Fruit fly (Drosophila melanogaster) whole organism, embryonic: ENCODE results near the gene CG3434.

Experiments used
- B-H1 ChIP-seq: fragments of 200-800 bp; sonication (Bioruptor generic); IDR thresholded peaks from 3 replicates; pipeline ENCODE4 v1.3.6; 2022; ENCODE audit warnings: missing biosample characterization, missing genetic modification characterization
- Blimp-1 ChIP-seq: fragments of 200-800 bp; sonication (Bioruptor generic); optimal IDR thresholded peaks from 3 replicates; lab custom pipeline; 2018; ENCODE audit warnings: missing biosample characterization, missing genetic modification characterization, mild to moderate bottlenecking, moderate library complexity, missing genetic modification reagents
- BtbVII ChIP-seq: fragments of 200-800 bp; sonication (Bioruptor generic); optimal IDR thresholded peaks from 3 replicates; lab custom pipeline; 2017; ENCODE audit warnings: missing biosample characterization, mild to moderate bottlenecking, missing genetic modification characterization
- C15 ChIP-seq: fragments of 200-800 bp; sonication (Bioruptor generic); IDR thresholded peaks from 3 replicates; pipeline ENCODE4 v1.3.6; 2022; ENCODE audit warnings: missing biosample characterization, missing genetic modification characterization
- CG10209 ChIP-seq: fragments of 200-800 bp; sonication (Bioruptor generic); optimal IDR thresholded peaks from 3 replicates; lab custom pipeline; 2017; ENCODE audit warnings: missing biosample characterization, mild to moderate bottlenecking, missing genetic modification characterization, missing genetic modification reagents
- CG10267 ChIP-seq: fragments of 200-800 bp; sonication (Bioruptor generic); optimal IDR thresholded peaks from 2 replicates; lab custom pipeline; 2018; ENCODE audit warnings: missing biosample characterization, mild to moderate bottlenecking, missing genetic modification characterization, moderate library complexity
- CG10565 ChIP-seq: fragments of 200-800 bp; sonication (Bioruptor generic); optimal IDR thresholded peaks from 3 replicates; lab custom pipeline; 2016; ENCODE audit warnings: missing biosample characterization, mild to moderate bottlenecking, missing genetic modification characterization
- CG11696 ChIP-seq: fragments of 200-800 bp; sonication (Bioruptor generic); IDR thresholded peaks from 2 replicates; pipeline ENCODE4 v1.3.6; 2022; ENCODE audit warnings: missing biosample characterization, missing genetic modification characterization
- CG12071 ChIP-seq: fragments of 200-800 bp; sonication (Bioruptor generic); optimal IDR thresholded peaks from 3 replicates; lab custom pipeline; 2018; ENCODE audit warnings: missing biosample characterization, mild to moderate bottlenecking, missing genetic modification characterization
- CG12155 ChIP-seq: fragments of 200-800 bp; sonication (Bioruptor generic); optimal IDR thresholded peaks from 3 replicates; lab custom pipeline; 2016; ENCODE audit warnings: missing biosample characterization, missing genetic modification characterization
- CG13296 ChIP-seq: fragments of 200-800 bp; sonication (Bioruptor generic); optimal IDR thresholded peaks from 3 replicates; lab custom pipeline; 2018; ENCODE audit warnings: missing biosample characterization, mild to moderate bottlenecking, missing genetic modification characterization
- CG14860 ChIP-seq: fragments of 200-800 bp; sonication (Bioruptor generic); IDR thresholded peaks from 3 replicates; pipeline ENCODE4 v1.3.6; 2022; ENCODE audit warnings: missing biosample characterization, missing genetic modification characterization; ENCODE audit not compliant: partially characterized antibody
- CG1647 ChIP-seq: fragments of 200-800 bp; sonication (Bioruptor generic); optimal IDR thresholded peaks from 3 replicates; lab custom pipeline; 2016; ENCODE audit warnings: missing biosample characterization, missing genetic modification characterization
- CG32532 ChIP-seq: fragments of 200-800 bp; sonication (Bioruptor generic); IDR thresholded peaks from 2 replicates; pipeline ENCODE4 v1.3.6; 2022; ENCODE audit warnings: missing biosample characterization, missing genetic modification characterization
- CG32767 ChIP-seq: fragments of 200-800 bp; sonication (Bioruptor generic); IDR thresholded peaks from 2 replicates; pipeline ENCODE4 v1.3.6; 2022; ENCODE audit warnings: missing biosample characterization, missing genetic modification characterization
- CG5180 ChIP-seq: fragments of 200-800 bp; sonication (Bioruptor generic); optimal IDR thresholded peaks from 3 replicates; lab custom pipeline; 2017; ENCODE audit warnings: missing biosample characterization, missing genetic modification characterization, mild to moderate bottlenecking, moderate library complexity, missing genetic modification reagents
- CG5245 ChIP-seq: fragments of 200-800 bp; sonication (Bioruptor generic); optimal IDR thresholded peaks from 3 replicates; lab custom pipeline; 2016; ENCODE audit warnings: missing biosample characterization, missing genetic modification characterization
- CG8359 ChIP-seq: fragments of 200-800 bp; sonication (Bioruptor generic); optimal IDR thresholded peaks from 2 replicates; lab custom pipeline; 2017; ENCODE audit warnings: missing biosample characterization, mild to moderate bottlenecking, missing genetic modification characterization, borderline replicate concordance
- CG9609 ChIP-seq: fragments of 200-800 bp; sonication (Bioruptor generic); optimal IDR thresholded peaks from 3 replicates; lab custom pipeline; 2016; ENCODE audit warnings: missing biosample characterization, missing genetic modification characterization
- CoRest ChIP-seq: fragments of 200-800 bp; sonication (Bioruptor generic); optimal IDR thresholded peaks from 3 replicates; lab custom pipeline; 2018; ENCODE audit warnings: missing biosample characterization, mild to moderate bottlenecking, missing genetic modification characterization, moderate library complexity
- Dp ChIP-seq: fragments of 200-800 bp; sonication (Bioruptor generic); optimal IDR thresholded peaks from 2 replicates; lab custom pipeline; 2018; ENCODE audit warnings: missing biosample characterization, mild to moderate bottlenecking, missing genetic modification characterization, moderate library complexity
- E2f1 ChIP-seq: fragments of 200-800 bp; sonication (Bioruptor generic); IDR thresholded peaks from 2 replicates; pipeline ENCODE4 v1.3.6; 2022; ENCODE audit warnings: missing biosample characterization, missing genetic modification characterization
- Eip74EF ChIP-seq, 2 experiments: fragments of 200-800 bp in 1 of 2; fragments of >200 bp in 1 of 2; sonication (Bioruptor generic) in 1 of 2; optimal IDR thresholded peaks; 2 replicates each; lab custom pipeline; 2017 to 2019; ENCODE audit warnings: missing biosample characterization in 2 of 2, missing genetic modification characterization in 2 of 2, mild to moderate bottlenecking in 1 of 2, moderate library complexity in 1 of 2
- HmgD ChIP-seq: fragments of 200-800 bp; sonication (Bioruptor generic); optimal IDR thresholded peaks from 3 replicates; lab custom pipeline; 2016; ENCODE audit warnings: missing biosample characterization, missing genetic modification characterization
- Hr39 ChIP-seq: fragments of >200 bp; optimal IDR thresholded peaks from 2 replicates; lab custom pipeline; 2017
- Lhr ChIP-seq: fragments of 200-800 bp; sonication (Bioruptor generic); optimal IDR thresholded peaks from 3 replicates; lab custom pipeline; 2017; ENCODE audit warnings: mild to moderate bottlenecking, missing biosample characterization, missing genetic modification reagents, missing genetic modification characterization
- Poxn ChIP-seq: fragments of 200-800 bp; sonication (Bioruptor generic); IDR thresholded peaks from 2 replicates; pipeline ENCODE4 v1.3.6; 2022; ENCODE audit warnings: missing biosample characterization, missing genetic modification characterization
- Rx ChIP-seq: fragments of 200-800 bp; sonication (Bioruptor generic); IDR thresholded peaks from 2 replicates; pipeline ENCODE4 v1.3.6; 2022; ENCODE audit warnings: missing biosample characterization, missing genetic modification characterization
- Scr ChIP-seq: fragments of 200-800 bp; sonication (Bioruptor generic); IDR thresholded peaks from 2 replicates; pipeline ENCODE4 v1.3.6; 2022; ENCODE audit warnings: missing biosample characterization, missing genetic modification characterization; ENCODE audit not compliant: partially characterized antibody
- Sin3A ChIP-seq: fragments of >200 bp; optimal IDR thresholded peaks from 2 replicates; lab custom pipeline; 2018
- ato ChIP-seq: fragments of 200-800 bp; sonication (Bioruptor generic); IDR thresholded peaks from 2 replicates; pipeline ENCODE4 v1.3.6; 2022; ENCODE audit warnings: missing biosample characterization, missing genetic modification characterization; ENCODE audit not compliant: partially characterized antibody
- bigmax ChIP-seq: fragments of 200-800 bp; sonication (Bioruptor generic); optimal IDR thresholded peaks from 2 replicates; lab custom pipeline; 2018; ENCODE audit warnings: missing biosample characterization, mild to moderate bottlenecking, missing genetic modification characterization
- cas ChIP-seq: fragments of 200-800 bp; sonication (Bioruptor generic); IDR thresholded peaks from 2 replicates; pipeline ENCODE4 v1.3.6; 2022; ENCODE audit warnings: missing biosample characterization, missing genetic modification characterization
- crp ChIP-seq, 2 experiments: fragments of 200-800 bp; sonication (Bioruptor generic); optimal IDR thresholded peaks; 2 replicates in 1 of 2; 3 replicates in 1 of 2; lab custom pipeline; 2017; ENCODE audit warnings: missing biosample characterization in 2 of 2, missing genetic modification characterization in 2 of 2, mild to moderate bottlenecking in 1 of 2, moderate library complexity in 1 of 2
- fru ChIP-seq: fragments of >200 bp; optimal IDR thresholded peaks from 2 replicates; lab custom pipeline; 2017
- ind ChIP-seq: fragments of 200-800 bp; sonication (Bioruptor generic); optimal IDR thresholded peaks from 3 replicates; lab custom pipeline; 2016; ENCODE audit warnings: missing biosample characterization, missing genetic modification characterization
- jumu ChIP-seq: fragments of 200-800 bp; sonication (Bioruptor generic); optimal IDR thresholded peaks from 3 replicates; lab custom pipeline; 2016; ENCODE audit warnings: missing biosample characterization, missing genetic modification characterization
- luna ChIP-seq: fragments of 200-800 bp; sonication (Bioruptor generic); optimal IDR thresholded peaks from 2 replicates; lab custom pipeline; 2016; ENCODE audit warnings: missing biosample characterization, missing genetic modification characterization
- mam ChIP-seq: fragments of 200-800 bp; sonication (Bioruptor generic); optimal IDR thresholded peaks from 3 replicates; lab custom pipeline; 2016; ENCODE audit warnings: missing biosample characterization, missing genetic modification characterization
- mld ChIP-seq: fragments of 200-800 bp; sonication (Bioruptor generic); IDR thresholded peaks from 3 replicates; pipeline ENCODE4 v1.3.6; 2022; ENCODE audit warnings: missing biosample characterization, missing genetic modification characterization; ENCODE audit not compliant: partially characterized antibody
- p53 ChIP-seq: fragments of 200-800 bp; sonication (Bioruptor generic); optimal IDR thresholded peaks from 2 replicates; lab custom pipeline; 2016; ENCODE audit warnings: missing biosample characterization, missing genetic modification characterization
- peb ChIP-seq: fragments of 200-800 bp; sonication (Bioruptor generic); IDR thresholded peaks from 2 replicates; pipeline ENCODE4 v1.3.6; 2022; ENCODE audit warnings: missing biosample characterization, missing genetic modification characterization
- sc ChIP-seq, 3 experiments: fragments of >200 bp in 2 of 3; fragments of 200-800 bp in 1 of 3; sonication (Bioruptor generic) in 1 of 3; optimal IDR thresholded peaks; 2 replicates in 2 of 3; 3 replicates in 1 of 3; lab custom pipeline; 2017; ENCODE audit warnings: mild to moderate bottlenecking in 1 of 3, missing biosample characterization in 1 of 3, missing genetic modification characterization in 1 of 3, missing genetic modification reagents in 1 of 3
- seq ChIP-seq: fragments of 200-800 bp; sonication (Bioruptor generic); IDR thresholded peaks from 2 replicates; pipeline ENCODE4 v1.3.6; 2022; ENCODE audit warnings: missing biosample characterization, missing genetic modification characterization
- sisA ChIP-seq: fragments of 200-800 bp; sonication (Bioruptor generic); IDR thresholded peaks from 2 replicates; pipeline ENCODE4 v1.3.6; 2022; ENCODE audit warnings: missing biosample characterization, missing genetic modification characterization
- tll ChIP-seq, 2 experiments: fragments of 200-800 bp in 1 of 2; fragments of >200 bp in 1 of 2; sonication (Bioruptor generic) in 1 of 2; optimal IDR thresholded peaks; 2 replicates each; lab custom pipeline; 2017 to 2019; ENCODE audit warnings: missing biosample characterization in 2 of 2, missing genetic modification characterization in 2 of 2, mild to moderate bottlenecking in 1 of 2, moderate library complexity in 1 of 2
- trem ChIP-seq: fragments of 200-800 bp; optimal IDR thresholded peaks from 3 replicates; lab custom pipeline; 2019; ENCODE audit warnings: missing biosample characterization, mild to moderate bottlenecking, missing genetic modification characterization, moderate library complexity
- tup ChIP-seq: fragments of 200-800 bp; sonication (Bioruptor generic); optimal IDR thresholded peaks from 2 replicates; lab custom pipeline; 2016; ENCODE audit warnings: missing biosample characterization, mild to moderate bottlenecking, missing genetic modification characterization, moderate library complexity
- unpg ChIP-seq: fragments of 200-800 bp; sonication (Bioruptor generic); optimal IDR thresholded peaks from 3 replicates; lab custom pipeline; 2018; ENCODE audit warnings: missing biosample characterization, mild to moderate bottlenecking, missing genetic modification characterization, moderate library complexity

CG3434 gene

DNA sequence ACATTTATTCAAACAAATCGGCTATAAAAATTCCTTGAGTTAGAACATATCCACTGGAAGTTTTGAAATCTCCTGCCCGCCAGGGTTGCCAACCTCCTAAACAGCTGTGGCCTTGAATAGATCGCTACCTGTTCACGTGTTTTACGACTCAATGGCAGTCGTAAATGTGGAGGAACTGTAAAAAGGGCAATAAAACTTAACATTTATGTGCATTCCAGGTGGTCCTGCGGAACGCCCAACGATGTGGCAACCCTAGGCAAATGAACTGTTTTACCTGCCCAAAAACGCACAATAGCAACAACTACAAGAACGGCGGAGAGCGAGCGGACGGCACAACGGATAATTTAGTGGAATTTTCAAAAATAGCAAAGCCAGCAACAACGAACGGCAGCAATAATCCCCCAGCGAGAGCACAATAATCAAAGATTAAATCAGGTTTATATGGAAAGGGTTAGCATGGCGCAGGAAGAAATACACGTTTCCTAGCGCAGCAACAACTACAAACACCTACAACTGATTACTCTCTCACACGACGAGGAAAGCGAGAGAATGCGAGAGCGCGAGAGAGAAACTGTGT is 1.2 kb upstream of the CG3434 start (continued):
- peak; percentile 49 for TF ChIP-seq ind (GFP tag; lab: Kevin White, UChicago)
- peak in 1 of 2 experiments; percentile 17 for TF ChIP-seq crp (GFP tag; optimal IDR thresholded peaks at IDR 0.05; lab: Kevin White, UChicago)
- no peak for TF ChIP-seq CG32767 (GFP tag; lab: Robert Waterston, UW)
- no peak for TF ChIP-seq trem (tag; lab: Kevin White, UChicago)
- TF ChIP-seq CG8359 (GFP tag; lab: Kevin White, UChicago): no peak
- TF ChIP-seq tup: no peak
- peak; percentile 41 for TF ChIP-seq sisA (GFP tag; lab: Robert Waterston, UW)
- no peak for TF ChIP-seq HmgD (GFP tag; lab: Kevin White, UChicago)
- TF ChIP-seq luna (GFP tag; lab: Kevin White, UChicago): no peak
- TF ChIP-seq CG32532 (GFP tag; lab: Robert Waterston, UW): peak; percentile 62
- no peak for TF ChIP-seq bigmax (GFP tag; lab: Kevin White, UChicago)
- TF ChIP-seq CG1647 (GFP tag; lab: Kevin White, UChicago): peak; percentile 26
- TF ChIP-seq CG10267 (tag; lab: Kevin White, UChicago): no peak
- TF ChIP-seq Blimp-1 (GFP tag; lab: Kevin White, UChicago): peak; percentile 3
- no peak for TF ChIP-seq sc (optimal IDR thresholded peaks at IDR 0.05; lab: Kevin White, UChicago)
- TF ChIP-seq sc (GFP tag; optimal IDR thresholded peaks at IDR 0.05; lab: Kevin White, UChicago): no peak
- TF ChIP-seq Scr (GFP tag; lab: Robert Waterston, UW): no peak
- TF ChIP-seq CG14860: no peak
- TF ChIP-seq ato (GFP tag; lab: Robert Waterston, UW): no peak
- peak; percentile 7 for TF ChIP-seq mam
- no peak for TF ChIP-seq Eip74EF (GFP tag; optimal IDR thresholded peaks at IDR 0.05; lab: Kevin White, UChicago)
- TF ChIP-seq CG12071 (GFP tag; lab: Kevin White, UChicago): peak; percentile 58
- TF ChIP-seq Sin3A (lab: Kevin White, UChicago): no peak
- 0 out of 2 replicates have a peak, but pooled peaks have one; percentile 9 for TF ChIP-seq seq (GFP tag; lab: Robert Waterston, UW)
- TF ChIP-seq C15 (GFP tag; lab: Robert Waterston, UW): no peak
- TF ChIP-seq CG12155 (GFP tag; lab: Kevin White, UChicago): no peak
- peak; percentile 47 for TF ChIP-seq unpg
- no peak for TF ChIP-seq Rx (GFP tag; lab: Robert Waterston, UW)
- TF ChIP-seq CG5180 (GFP tag; lab: Kevin White, UChicago): no peak
- TF ChIP-seq tll (GFP tag; optimal IDR thresholded peaks at IDR 0.05; lab: Kevin White, UChicago): no peak
- no peak for TF ChIP-seq BtbVII
- no peak for TF ChIP-seq Poxn (GFP tag; lab: Robert Waterston, UW)
- no peak for TF ChIP-seq p53 (GFP tag; lab: Kevin White, UChicago)
- no peak for TF ChIP-seq CG10209
- peak; percentile 19; the same call in 1 of the 2 replicates for TF ChIP-seq E2f1
- TF ChIP-seq CoRest (tag; lab: Kevin White, UChicago): peak; percentile 5
- peak; percentile 58 for TF ChIP-seq jumu (GFP tag; lab: Kevin White, UChicago)
- peak; percentile 36 for TF ChIP-seq CG9609 (GFP tag; lab: Kevin White, UChicago)
- TF ChIP-seq CG10565: no peak
- no peak for TF ChIP-seq cas
- peak; percentile 12; the same call in 1 of the 2 replicates for TF ChIP-seq peb
- no peak for TF ChIP-seq Hr39 (lab: Kevin White, UChicago)
- TF ChIP-seq CG5245 (GFP tag; lab: Kevin White, UChicago): no peak
- no peak for TF ChIP-seq Lhr (GFP tag; lab: Kevin White, UChicago)
- TF ChIP-seq Dp (GFP tag; lab: Kevin White, UChicago): no peak
- TF ChIP-seq B-H1 (GFP tag; lab: Robert Waterston, UW): peak; percentile 18; the same call in 2 of the 3 replicates
- no peak for TF ChIP-seq CG13296 (GFP tag; lab: Kevin White, UChicago)
- no peak for TF ChIP-seq CG11696 (GFP tag; lab: Robert Waterston, UW)
- TF ChIP-seq mld: peak; percentile 48; the same call in 1 of the 3 replicates
- TF ChIP-seq fru (lab: Kevin White, UChicago): no peak
